4 worm cellular contexts compared by ENCODE assay signal in genomic region chrV:14193451-14193850, ce11.
TF ChIP-seq lines count a peak whose summit lies in the region.

atfs-1 (plus strand) TSS chrV:14193663.

TF ChIP-seq in whole organism, L1 larva, 84 proteins besides CTCF, POLR2A, EP300 and RAD21 (continued from another document and continues in another):
- TF ChIP-seq hlh-17 (GFP tag; optimal IDR thresholded peaks at IDR 0.05; lab: Kevin White, UChicago; ENCODE audit: borderline replicate concordance) (no peak), lin-14 (GFP tag; optimal IDR thresholded peaks at IDR 0.05; lab: Kevin White, UChicago) (peak; percentile 90), fkh-10 (GFP tag; optimal IDR thresholded peaks at IDR 0.05; lab: Kevin White, UChicago) (no peak), sup-37 (GFP tag; optimal IDR thresholded peaks at IDR 0.05; lab: Kevin White, UChicago) (no peak), sox-4 (tag; optimal IDR thresholded peaks at IDR 0.05; lab: Kevin White, UChicago) (peak; percentile 3), nhr-20 (tag; optimal IDR thresholded peaks at IDR 0.05; lab: Kevin White, UChicago) (peak; percentile 82), ceh-63 (GFP tag; optimal IDR thresholded peaks at IDR 0.05; lab: Kevin White, UChicago) (no peak), pqm-1 (tag; optimal IDR thresholded peaks at IDR 0.05; lab: Kevin White, UChicago) (no peak), F16B12.6 (tag; optimal IDR thresholded peaks at IDR 0.05; lab: Kevin White, UChicago) (no peak), swsn-7 (tag; optimal IDR thresholded peaks at IDR 0.05; lab: Kevin White, UChicago) (peak; percentile 72), ztf-4 (tag; optimal IDR thresholded peaks at IDR 0.05; lab: Kevin White, UChicago) (no peak), aly-2 (tag; optimal IDR thresholded peaks at IDR 0.05; lab: Kevin White, UChicago) (peak; percentile 47), mab-9 (GFP tag; IDR thresholded peaks at IDR 0.05; lab: Robert Waterston, UW) (0 out of 2 replicates have a peak, but pooled peaks have one; percentile 19), nhr-11 (tag; optimal IDR thresholded peaks at IDR 0.05; lab: Kevin White, UChicago) (no peak), nhr-28 (tag; optimal IDR thresholded peaks at IDR 0.05; lab: Kevin White, UChicago) (no peak), unc-98 (GFP tag; IDR thresholded peaks at IDR 0.05; lab: Robert Waterston, UW) (no peak), lin-35 (GFP tag; optimal IDR thresholded peaks at IDR 0.05; lab: Kevin White, UChicago) (peak; percentile 55 to 78), snu-23 (GFP tag; optimal IDR thresholded peaks at IDR 0.05; lab: Kevin White, UChicago) (peak; percentile 86), ama-1 (optimal IDR thresholded peaks at IDR 0.05; lab: Kevin White, UChicago) (no peak), dpl-1 (GFP tag; optimal IDR thresholded peaks at IDR 0.05; lab: Kevin White, UChicago) (peak in 2 of 3 experiments; percentile 36 to 43), ets-5 (GFP tag; IDR thresholded peaks at IDR 0.05; lab: Robert Waterston, UW) (no peak), unc-62 (GFP tag; optimal IDR thresholded peaks at IDR 0.05; lab: Kevin White, UChicago) (no peak), unc-30 (tag; optimal IDR thresholded peaks at IDR 0.05; lab: Kevin White, UChicago) (no peak), ztf-11 (tag; optimal IDR thresholded peaks at IDR 0.05; lab: Kevin White, UChicago) (no peak), ceh-8 (GFP tag; optimal IDR thresholded peaks at IDR 0.05; lab: Kevin White, UChicago) (no peak), ces-1 (GFP tag; optimal IDR thresholded peaks at IDR 0.05; lab: Kevin White, UChicago) (no peak), jun-1 (tag; optimal IDR thresholded peaks at IDR 0.05; lab: Kevin White, UChicago) (peak; percentile 70), lin-15B (tag; optimal IDR thresholded peaks at IDR 0.05; lab: Kevin White, UChicago) (peak; percentile 21), sptf-1 (tag; optimal IDR thresholded peaks at IDR 0.05; lab: Kevin White, UChicago) (no peak), blmp-1 (tag; optimal IDR thresholded peaks at IDR 0.05; lab: Kevin White, UChicago) (peak; percentile 99), dsc-1 (tag; optimal IDR thresholded peaks at IDR 0.05; lab: Kevin White, UChicago) (peak; percentile 20), aha-1 (tag; optimal IDR thresholded peaks at IDR 0.05; lab: Kevin White, UChicago) (no peak), irx-1 (tag; optimal IDR thresholded peaks at IDR 0.05; lab: Kevin White, UChicago) (no peak)

TF ChIP-seq in whole organism, L3 larva, 47 proteins besides CTCF, POLR2A, EP300 and RAD21 (continued from another document):
- TF ChIP-seq eor-1 (tag; optimal IDR thresholded peaks at IDR 0.05; lab: Kevin White, UChicago) (no peak), lin-15B (tag; optimal IDR thresholded peaks at IDR 0.05; lab: Kevin White, UChicago) (peak; percentile 33), fos-1 (tag; optimal IDR thresholded peaks at IDR 0.05; lab: Kevin White, UChicago) (no peak), ZK546.5 (tag; optimal IDR thresholded peaks at IDR 0.05; lab: Kevin White, UChicago) (no peak), nfya-1 (tag; optimal IDR thresholded peaks at IDR 0.05; lab: Kevin White, UChicago; ENCODE audit: insufficient read depth) (peak; percentile 80), ceh-82 (tag; optimal IDR thresholded peaks at IDR 0.05; lab: Kevin White, UChicago) (no peak)

TF ChIP-seq in whole organism, L4 larva, 104 proteins besides CTCF, POLR2A, EP300 and RAD21 (continued from another document and continues in another):
- TF ChIP-seq fos-1 (tag; optimal IDR thresholded peaks at IDR 0.05; lab: Kevin White, UChicago) (no peak), zag-1 (tag; optimal IDR thresholded peaks at IDR 0.05; lab: Kevin White, UChicago) (no peak), mxl-3 (GFP tag; optimal IDR thresholded peaks at IDR 0.05; lab: Kevin White, UChicago) (peak; percentile 76), ceh-28 (tag; optimal IDR thresholded peaks at IDR 0.05; lab: Kevin White, UChicago) (no peak), daf-19 (GFP tag; conservative IDR thresholded peaks at IDR 0.05; lab: Robert Waterston, UW) (no peak), Y48G9A.11 (GFP tag; IDR thresholded peaks at IDR 0.05; lab: Robert Waterston, UW) (no peak), madf-9 (GFP tag; conservative IDR thresholded peaks at IDR 0.05; lab: Robert Waterston, UW) (0 out of 2 replicates have a peak, but pooled peaks have one; percentile 38), skn-1 (tag; optimal IDR thresholded peaks at IDR 0.05; lab: Kevin White, UChicago) (no peak), lin-13 (GFP tag; optimal IDR thresholded peaks at IDR 0.05; lab: Kevin White, UChicago) (peak; percentile 14), nhr-77 (tag; optimal IDR thresholded peaks at IDR 0.05; lab: Kevin White, UChicago) (peak; percentile 69), lir-3 (tag; optimal IDR thresholded peaks at IDR 0.05; lab: Kevin White, UChicago) (no peak), mdt-29 (GFP tag; IDR thresholded peaks at IDR 0.05; lab: Robert Waterston, UW) (no peak), ZK337.2 (GFP tag; IDR thresholded peaks at IDR 0.05; lab: Robert Waterston, UW) (no peak), F10B5.3 (tag; optimal IDR thresholded peaks at IDR 0.05; lab: Kevin White, UChicago) (no peak), spr-3 (GFP tag; optimal IDR thresholded peaks at IDR 0.05; lab: Kevin White, UChicago) (no peak), daf-8 (GFP tag; IDR thresholded peaks at IDR 0.05; lab: Robert Waterston, UW) (no peak), Y5F2A.4 (GFP tag; optimal IDR thresholded peaks at IDR 0.05; lab: Kevin White, UChicago) (no peak), F26F4.8 (GFP tag; conservative IDR thresholded peaks at IDR 0.05; lab: Robert Waterston, UW) (no peak), fkh-10 (GFP tag; optimal IDR thresholded peaks at IDR 0.05; lab: Kevin White, UChicago) (no peak), ceh-82 (tag; optimal IDR thresholded peaks at IDR 0.05; lab: Kevin White, UChicago) (no peak), ceh-62 (tag; optimal IDR thresholded peaks at IDR 0.05; lab: Kevin White, UChicago) (no peak), ZK546.5 (tag; optimal IDR thresholded peaks at IDR 0.05; lab: Kevin White, UChicago) (no peak), F37D6.2 (tag; optimal IDR thresholded peaks at IDR 0.05; lab: Kevin White, UChicago) (no peak), madf-5 (GFP tag; IDR thresholded peaks at IDR 0.05; lab: Robert Waterston, UW) (no peak), attf-4 (tag; optimal IDR thresholded peaks at IDR 0.05; lab: Kevin White, UChicago) (no peak), F49E8.2 (tag; optimal IDR thresholded peaks at IDR 0.05; lab: Kevin White, UChicago; ENCODE audit: borderline replicate concordance) (no peak), nhr-237 (tag; optimal IDR thresholded peaks at IDR 0.05; lab: Kevin White, UChicago) (no peak), gei-8 (GFP tag; optimal IDR thresholded peaks at IDR 0.05; lab: Kevin White, UChicago) (no peak), unc-62 (GFP tag; optimal IDR thresholded peaks at IDR 0.05 in 1 of 2; lab: Kevin White, UChicago) (peak in 1 of 2 experiments; percentile 75), unc-62 (tag; optimal IDR thresholded peaks at IDR 0.05; lab: Kevin White, UChicago) (no peak), nhr-10 (tag; optimal IDR thresholded peaks at IDR 0.05; lab: Kevin White, UChicago) (no peak), jun-1 (tag; optimal IDR thresholded peaks at IDR 0.05; lab: Kevin White, UChicago) (no peak), nhr-48 (tag; optimal IDR thresholded peaks at IDR 0.05; lab: Kevin White, UChicago) (peak; percentile 73), nhr-25 (tag; optimal IDR thresholded peaks at IDR 0.05; lab: Kevin White, UChicago; ENCODE audit: borderline replicate concordance, insufficient read depth) (no peak), php-3 (GFP tag; IDR thresholded peaks at IDR 0.05; lab: Robert Waterston, UW) (no peak), F44E2.7 (GFP tag; IDR thresholded peaks at IDR 0.05; lab: Robert Waterston, UW) (no peak), aly-2 (tag; optimal IDR thresholded peaks at IDR 0.05; lab: Kevin White, UChicago) (no peak), rbr-2 (tag; optimal IDR thresholded peaks at IDR 0.05; lab: Kevin White, UChicago) (peak; percentile 56), egl-27 (tag; optimal IDR thresholded peaks at IDR 0.05; lab: Kevin White, UChicago) (no peak), lin-1 (GFP tag; IDR thresholded peaks at IDR 0.05; lab: Robert Waterston, UW) (peak; percentile 62; the same call in 1 of the 2 replicates), hlh-30 (tag; optimal IDR thresholded peaks at IDR 0.05; lab: Kevin White, UChicago; ENCODE audit: insufficient read depth) (peak; percentile 80), egl-43 (GFP tag; IDR thresholded peaks at IDR 0.05; lab: Robert Waterston, UW) (no peak), ceh-20 (GFP tag; IDR thresholded peaks at IDR 0.05; lab: Robert Waterston, UW) (no peak), hmg-1.1 (GFP tag; IDR thresholded peaks at IDR 0.05; lab: Robert Waterston, UW) (peak; percentile 88), daf-16 (GFP tag; optimal IDR thresholded peaks at IDR 0.05; lab: Kevin White, UChicago) (no peak), daf-16 (tag; optimal IDR thresholded peaks at IDR 0.05; lab: Kevin White, UChicago) (peak; percentile 65), dmd-8 (GFP tag; IDR thresholded peaks at IDR 0.05; lab: Robert Waterston, UW) (no peak), nhr-111 (GFP tag; optimal IDR thresholded peaks at IDR 0.05; lab: Kevin White, UChicago) (no peak), saeg-2 (GFP tag; IDR thresholded peaks at IDR 0.05; lab: Robert Waterston, UW) (no peak), R02D3.7 (tag; optimal IDR thresholded peaks at IDR 0.05; lab: Kevin White, UChicago) (no peak), lin-39 (tag; optimal IDR thresholded peaks at IDR 0.05; lab: Kevin White, UChicago) (no peak)

TF ChIP-seq in whole organism, young adult, 124 proteins besides CTCF, POLR2A, EP300 and RAD21 (continued from another document):
- TF ChIP-seq nfya-2 (GFP tag; IDR thresholded peaks at IDR 0.05; lab: Robert Waterston, UW) (no peak), rcor-1 (GFP tag; IDR thresholded peaks at IDR 0.05; lab: Robert Waterston, UW) (peak; percentile 51; the same call in 1 of the 2 replicates), ZK185.1 (tag; optimal IDR thresholded peaks at IDR 0.05; lab: Kevin White, UChicago; ENCODE audit: poor library complexity, severe bottlenecking) (peak; percentile 31), F39B2.1 (GFP tag; IDR thresholded peaks at IDR 0.05; lab: Robert Waterston, UW) (no peak), ztf-26 (tag; optimal IDR thresholded peaks at IDR 0.05; lab: Kevin White, UChicago) (peak; percentile 3), lin-40 (tag; optimal IDR thresholded peaks at IDR 0.05; lab: Kevin White, UChicago) (peak; percentile 62), F37B4.10 (GFP tag; IDR thresholded peaks at IDR 0.05; lab: Robert Waterston, UW) (no peak), ccch-3 (GFP tag; optimal IDR thresholded peaks at IDR 0.05; lab: Kevin White, UChicago) (no peak), hmg-20 (GFP tag; IDR thresholded peaks at IDR 0.05; lab: Robert Waterston, UW) (no peak), ztf-6 (GFP tag; IDR thresholded peaks at IDR 0.05; lab: Robert Waterston, UW) (no peak), nhr-80 (tag; optimal IDR thresholded peaks at IDR 0.05; lab: Kevin White, UChicago) (peak; percentile 97), chd-7 (tag; optimal IDR thresholded peaks at IDR 0.05; lab: Kevin White, UChicago) (peak; percentile 28), mcd-1 (GFP tag; IDR thresholded peaks at IDR 0.05; lab: Robert Waterston, UW) (peak; percentile 41), hmg-1.2 (GFP tag; IDR thresholded peaks at IDR 0.05; lab: Robert Waterston, UW) (peak; percentile 88), B0019.2 (GFP tag; conservative IDR thresholded peaks at IDR 0.05; lab: Robert Waterston, UW) (no peak), tlf-1 (GFP tag; optimal IDR thresholded peaks at IDR 0.05; lab: Kevin White, UChicago) (peak; percentile 14), attf-5 (GFP tag; optimal IDR thresholded peaks at IDR 0.05; lab: Kevin White, UChicago) (peak; percentile 68), D2030.7 (GFP tag; IDR thresholded peaks at IDR 0.05; lab: Robert Waterston, UW) (no peak), B0336.3 (GFP tag; IDR thresholded peaks at IDR 0.05; lab: Robert Waterston, UW) (peak; percentile 52; the same call in 1 of the 2 replicates), F57C9.4 (tag; optimal IDR thresholded peaks at IDR 0.05; lab: Kevin White, UChicago) (no peak), ets-4 (GFP tag; optimal IDR thresholded peaks at IDR 0.05; lab: Kevin White, UChicago) (peak; percentile 15), hrde-1 (tag; optimal IDR thresholded peaks at IDR 0.05; lab: Kevin White, UChicago; ENCODE audit: borderline replicate concordance) (no peak), akir-1 (GFP tag; optimal IDR thresholded peaks at IDR 0.05; lab: Kevin White, UChicago) (no peak)
